Worm (Caenorhabditis elegans): ENCODE data around the gene snpn-1.
"Not testable (repeated sequence)": the region's sequence is repeated elsewhere in the genome, so short reads cannot be mapped to it uniquely, and the experiment has no call there.

Gene snpn-1

ce11 chrIV:5062278-5062677 is 28.6 kb downstream of the snpn-1 start, which contains the start of gene msp-57:
Gene msp-57, plus strand, starts transcription at chrIV:5062578.
- TF ChIP-seq aly-1 (tag; optimal IDR thresholded peaks at IDR 0.05); sea-1 (GFP tag; conservative IDR thresholded peaks at IDR 0.05); B0310.2 (tag; optimal IDR thresholded peaks at IDR 0.05): not testable (repeated sequence)

ce11 chrIV:5060984-5061383 is 29.9 kb downstream of the snpn-1 start, which contains the start of gene C09B9.7:
Gene C09B9.7, minus strand, starts transcription at chrIV:5061084.
- TF ChIP-seq hnd-1 (tag; optimal IDR thresholded peaks at IDR 0.05) (no peak), sea-1 (GFP tag; conservative IDR thresholded peaks at IDR 0.05) (no peak), hmg-4 (GFP tag; optimal IDR thresholded peaks at IDR 0.05) (no peak), pes-1 (GFP tag; IDR thresholded peaks at IDR 0.05) (no peak), hmbx-1 (tag; optimal IDR thresholded peaks at IDR 0.05) (no peak), ceh-36 (tag; optimal IDR thresholded peaks at IDR 0.05) (no peak), ets-7 (tag; optimal IDR thresholded peaks at IDR 0.05) (no peak), flt-1 (GFP tag; IDR thresholded peaks at IDR 0.05) (no peak), aly-1 (tag; optimal IDR thresholded peaks at IDR 0.05) (no peak), ama-1 (optimal IDR thresholded peaks at IDR 0.05) (no peak), F13C5.2 (tag; optimal IDR thresholded peaks at IDR 0.05) (no peak)

- no peak for TF ChIP-seq tbx-11 (GFP tag; IDR thresholded peaks at IDR 0.05)
- no peak for TF ChIP-seq hnd-1 (tag; optimal IDR thresholded peaks at IDR 0.05)
- TF ChIP-seq hmg-4 (GFP tag; optimal IDR thresholded peaks at IDR 0.05) = no peak
- TF ChIP-seq tra-4 (tag; optimal IDR thresholded peaks at IDR 0.05) = no peak
- TF ChIP-seq sea-1 (GFP tag; conservative IDR thresholded peaks at IDR 0.05) = no peak
- TF ChIP-seq ceh-36 (tag; optimal IDR thresholded peaks at IDR 0.05) = no peak
- no peak for TF ChIP-seq aly-1 (tag; optimal IDR thresholded peaks at IDR 0.05)
- TF ChIP-seq tbx-37 (GFP tag; conservative IDR thresholded peaks at IDR 0.05) = no peak
- TF ChIP-seq ama-1 (optimal IDR thresholded peaks at IDR 0.05) = no peak
- no peak for TF ChIP-seq flt-1 (GFP tag; IDR thresholded peaks at IDR 0.05)
- no peak for TF ChIP-seq ceh-13 (GFP tag; optimal IDR thresholded peaks at IDR 0.05)
- TF ChIP-seq scrt-1 (GFP tag; IDR thresholded peaks at IDR 0.05) = no peak
- TF ChIP-seq F13C5.2 (tag; optimal IDR thresholded peaks at IDR 0.05) = no peak
- no peak for TF ChIP-seq B0310.2 (tag; optimal IDR thresholded peaks at IDR 0.05)
- TF ChIP-seq hmbx-1 (tag; optimal IDR thresholded peaks at IDR 0.05) = no peak
- TF ChIP-seq ets-7 (tag; optimal IDR thresholded peaks at IDR 0.05) = no peak
Measured at ce11 chrIV:5055964-5056588, 34.8 kb downstream of the snpn-1 start, which contains the start of gene msp-55. Gene msp-55, minus strand, starts transcription at chrIV:5056014.

DNA sequence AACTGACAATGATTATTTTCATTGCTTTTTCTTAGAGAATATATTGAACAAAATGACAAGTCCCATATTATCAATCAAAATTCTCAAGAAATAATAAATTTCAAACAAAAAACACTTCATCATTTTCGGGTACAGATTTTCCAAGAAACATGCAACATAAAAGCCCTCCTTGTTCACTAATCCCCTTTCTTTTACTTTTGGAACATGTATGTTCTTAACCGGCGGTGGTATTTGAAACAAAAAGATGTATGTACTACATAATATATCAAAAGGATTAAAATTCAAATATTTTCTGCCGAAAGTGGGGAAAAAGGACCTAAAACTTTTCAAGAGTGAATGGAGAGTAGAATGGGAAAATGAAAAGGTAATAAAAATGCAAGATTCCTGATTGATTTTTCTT is 36.5 kb downstream of the snpn-1 start:
- no peak for TF ChIP-seq scrt-1 (GFP tag; IDR thresholded peaks at IDR 0.05)
- TF ChIP-seq tra-4 (tag; optimal IDR thresholded peaks at IDR 0.05) = no peak
- no peak for TF ChIP-seq hnd-1 (tag; optimal IDR thresholded peaks at IDR 0.05)
- TF ChIP-seq tbx-37 (GFP tag; conservative IDR thresholded peaks at IDR 0.05) = no peak
- TF ChIP-seq B0310.2 (tag; optimal IDR thresholded peaks at IDR 0.05) = no peak
- TF ChIP-seq flt-1 (GFP tag; IDR thresholded peaks at IDR 0.05) = no peak
- TF ChIP-seq ceh-36 (tag; optimal IDR thresholded peaks at IDR 0.05) = no peak
- TF ChIP-seq ceh-13 (GFP tag; optimal IDR thresholded peaks at IDR 0.05) = no peak
- TF ChIP-seq hmg-4 (GFP tag; optimal IDR thresholded peaks at IDR 0.05) = no peak
- TF ChIP-seq sea-1 (GFP tag; conservative IDR thresholded peaks at IDR 0.05) = no peak
- TF ChIP-seq aly-1 (tag; optimal IDR thresholded peaks at IDR 0.05) = no peak
- TF ChIP-seq ama-1 (optimal IDR thresholded peaks at IDR 0.05) = no peak
- TF ChIP-seq F13C5.2 (tag; optimal IDR thresholded peaks at IDR 0.05) = no peak
- TF ChIP-seq hmbx-1 (tag; optimal IDR thresholded peaks at IDR 0.05) = no peak

ce11 chrIV:5045389-5045788 is 45.5 kb downstream of the snpn-1 start, which contains the start of gene hot-9:
Gene hot-9, minus strand, starts transcription at chrIV:5045489.
- TF ChIP-seq B0310.2 (tag; optimal IDR thresholded peaks at IDR 0.05) (no peak), ama-1 (optimal IDR thresholded peaks at IDR 0.05) (no peak), hnd-1 (tag; optimal IDR thresholded peaks at IDR 0.05) (no peak), hmg-4 (GFP tag; optimal IDR thresholded peaks at IDR 0.05) (no peak), ets-7 (tag; optimal IDR thresholded peaks at IDR 0.05) (no peak), tbx-11 (GFP tag; IDR thresholded peaks at IDR 0.05) (no peak), tra-4 (tag; optimal IDR thresholded peaks at IDR 0.05) (no peak), tbx-37 (GFP tag; conservative IDR thresholded peaks at IDR 0.05) (no peak), sea-1 (GFP tag; conservative IDR thresholded peaks at IDR 0.05) (no peak), F13C5.2 (tag; optimal IDR thresholded peaks at IDR 0.05) (no peak), hmbx-1 (tag; optimal IDR thresholded peaks at IDR 0.05) (no peak)
